Worm (Caenorhabditis elegans): ENCODE data around the gene gsto-3.

ce11 chrIII:343346-344220 is 37.5 kb downstream of the gsto-3 start:
- no peak for TF ChIP-seq daf-16 (GFP tag; optimal IDR thresholded peaks at IDR 0.05)
- peak; percentile 52 for TF ChIP-seq daf-16 (tag; optimal IDR thresholded peaks at IDR 0.05)
- TF ChIP-seq ama-1 (optimal IDR thresholded peaks at IDR 0.05), result no peak
- no peak for TF ChIP-seq hlh-30 (tag; optimal IDR thresholded peaks at IDR 0.05; ENCODE audit: insufficient read depth)
- no peak for TF ChIP-seq egl-27 (tag; optimal IDR thresholded peaks at IDR 0.05)

Data from whole organism, L4 larva.